Fruit fly (Drosophila melanogaster): ENCODE results near the gene CG34124.

The CG34124 gene

dm6 chr2L:5009306-5010030 lies 51.3 kb downstream of the CG34124 start, which contains the start of gene Rtnl1 (continued):
- TF ChIP-seq CG12659 (GFP tag; optimal IDR thresholded peaks at IDR 0.05): peak; percentile 88
- TF ChIP-seq dan (GFP tag; IDR thresholded peaks at IDR 0.05): no peak
- peak; percentile 31 for TF ChIP-seq CG15479 (GFP tag; optimal IDR thresholded peaks at IDR 0.05)
- no peak for TF ChIP-seq mirr (GFP tag; optimal IDR thresholded peaks at IDR 0.05)
- no peak for TF ChIP-seq da (GFP tag; optimal IDR thresholded peaks at IDR 0.05)
- no peak for TF ChIP-seq CG18011 (GFP tag; optimal IDR thresholded peaks at IDR 0.05)
- TF ChIP-seq Hr3 (GFP tag; optimal IDR thresholded peaks at IDR 0.05): no peak
- no peak for TF ChIP-seq CG11695 (GFP tag; IDR thresholded peaks at IDR 0.05)
- no peak for TF ChIP-seq Ada2b (GFP tag; IDR thresholded peaks at IDR 0.05)
- TF ChIP-seq CG30403 (GFP tag; optimal IDR thresholded peaks at IDR 0.05): peak; percentile 35
- no peak for TF ChIP-seq CG12769 (tag; optimal IDR thresholded peaks at IDR 0.05)
- no peak for TF ChIP-seq jing (GFP tag; optimal IDR thresholded peaks at IDR 0.05)
- peak; percentile 96 for TF ChIP-seq ftz-f1 (GFP tag; optimal IDR thresholded peaks at IDR 0.05)
- TF ChIP-seq org-1 (GFP tag; optimal IDR thresholded peaks at IDR 0.05): no peak
- peak; percentile 82 for TF ChIP-seq sna (GFP tag; IDR thresholded peaks at IDR 0.05; ENCODE audit: partially characterized antibody)
- no peak for TF ChIP-seq pan (optimal IDR thresholded peaks at IDR 0.05)
- peak in 1 of 2 experiments; percentile 88 for TF ChIP-seq pan (GFP tag; optimal IDR thresholded peaks at IDR 0.05 in 1 of 2, IDR thresholded peaks at IDR 0.05 in 1 of 2)
- TF ChIP-seq nerfin-1 (tag; optimal IDR thresholded peaks at IDR 0.05): peak; percentile 16
- no peak for TF ChIP-seq odd (GFP tag; optimal IDR thresholded peaks at IDR 0.05)
- no peak for TF ChIP-seq CG11085 (GFP tag; IDR thresholded peaks at IDR 0.05)
- TF ChIP-seq maf-S (GFP tag; optimal IDR thresholded peaks at IDR 0.05): peak; percentile 2
- TF ChIP-seq Bdp1 (GFP tag; optimal IDR thresholded peaks at IDR 0.05): no peak
- peak; percentile 96 for TF ChIP-seq Elba2 (GFP tag; optimal IDR thresholded peaks at IDR 0.05)
- peak; percentile 42 for TF ChIP-seq Jarid2 (GFP tag; optimal IDR thresholded peaks at IDR 0.05)
- TF ChIP-seq CG16863 (GFP tag; optimal IDR thresholded peaks at IDR 0.05): peak; percentile 23
- TF ChIP-seq gt (GFP tag; IDR thresholded peaks at IDR 0.05): no peak
- TF ChIP-seq sd (tag; optimal IDR thresholded peaks at IDR 0.05): peak; percentile 88
- peak; percentile 93 for TF ChIP-seq CG11504 (tag; optimal IDR thresholded peaks at IDR 0.05)
- peak; percentile 42 for TF ChIP-seq Ets65A (GFP tag)
- no peak for TF ChIP-seq stc (GFP tag; IDR thresholded peaks at IDR 0.05)
- TF ChIP-seq CG33213 (GFP tag; optimal IDR thresholded peaks at IDR 0.05): peak; percentile 87
- TF ChIP-seq gem (tag; optimal IDR thresholded peaks at IDR 0.05): peak; percentile 2
- TF ChIP-seq CG15696 (tag; optimal IDR thresholded peaks at IDR 0.05): no peak
- peak; percentile 88 for TF ChIP-seq Dp (GFP tag; optimal IDR thresholded peaks at IDR 0.05)
- TF ChIP-seq ttk (GFP tag; IDR thresholded peaks at IDR 0.05): no peak
- TF ChIP-seq CG4730 (GFP tag; IDR thresholded peaks at IDR 0.05): no peak
- TF ChIP-seq Awh (GFP tag; IDR thresholded peaks at IDR 0.05): no peak
- no peak for TF ChIP-seq CG2875 (GFP tag; optimal IDR thresholded peaks at IDR 0.05)
- no peak for TF ChIP-seq Neu2 (GFP tag; optimal IDR thresholded peaks at IDR 0.05; ENCODE audit: borderline replicate concordance)
- no peak for TF ChIP-seq GATAe (GFP tag; conservative IDR thresholded peaks at IDR 0.05)
- peak; percentile 96 for TF ChIP-seq amos (GFP tag; IDR thresholded peaks at IDR 0.05; ENCODE audit: partially characterized antibody)
- TF ChIP-seq abd-A (tag; optimal IDR thresholded peaks at IDR 0.05): no peak
- TF ChIP-seq CG2120 (GFP tag; optimal IDR thresholded peaks at IDR 0.05): peak; percentile 47
- TF ChIP-seq Fer2 (tag; optimal IDR thresholded peaks at IDR 0.05): no peak
- TF ChIP-seq CG16815 (GFP tag; optimal IDR thresholded peaks at IDR 0.05): no peak
- TF ChIP-seq CG9609 (GFP tag; optimal IDR thresholded peaks at IDR 0.05): peak; percentile 40
- no peak for TF ChIP-seq fd64A (GFP tag; optimal IDR thresholded peaks at IDR 0.05)
- no peak for TF ChIP-seq CG16779 (GFP tag; IDR thresholded peaks at IDR 0.05)
- TF ChIP-seq trem (tag; optimal IDR thresholded peaks at IDR 0.05): peak; percentile 81
- TF ChIP-seq ac (GFP tag; optimal IDR thresholded peaks at IDR 0.05): no peak

Data from whole organism, embryonic.